Fruit fly (Drosophila melanogaster): ENCODE results near the gene wupA.
A peak's percentile ranks its signal among the peaks of the same experiment; 100 is the strongest.

Gene wupA

DNA sequence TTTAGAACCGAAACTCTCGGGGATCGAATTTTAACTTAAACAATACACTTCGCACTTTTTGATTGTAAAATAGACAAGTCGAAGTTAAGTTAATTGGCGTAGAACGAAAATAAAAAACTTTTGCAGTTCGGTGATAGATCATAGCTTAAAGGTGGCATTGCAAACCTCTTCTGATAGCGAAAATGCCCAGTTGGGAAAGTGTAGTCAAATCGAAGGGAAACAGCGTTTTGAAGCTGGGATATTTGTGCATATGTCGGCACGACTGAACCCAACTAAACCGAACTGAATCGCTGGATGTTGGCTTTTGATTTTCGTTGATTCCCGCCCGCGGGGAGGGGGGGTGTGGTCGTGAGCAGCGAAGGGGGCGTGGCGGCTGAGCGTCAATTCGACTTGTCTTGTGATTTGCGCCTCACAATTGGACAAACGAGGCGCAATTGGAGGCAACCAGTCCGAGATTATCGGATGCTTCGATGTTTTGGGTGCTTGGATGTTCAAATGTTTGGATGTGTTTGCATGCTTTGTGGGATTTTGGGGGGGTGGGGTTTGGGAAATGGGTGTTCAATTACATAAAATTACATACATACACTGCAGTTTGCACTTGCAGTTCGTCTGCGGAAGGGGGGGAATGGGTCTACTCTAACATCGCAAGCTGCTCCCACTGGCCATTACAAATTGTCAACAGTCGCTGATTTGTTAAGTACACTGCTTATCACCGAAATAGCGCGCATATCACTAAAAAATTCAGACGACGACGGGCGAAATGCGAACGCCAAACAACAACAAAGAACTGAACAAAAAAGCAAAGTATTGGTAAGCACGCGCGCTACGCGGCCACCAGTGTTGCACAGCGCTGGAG, 31.9 kb downstream of the wupA start (continued):
- TF ChIP-seq her (GFP tag; optimal IDR thresholded peaks at IDR 0.05): peak; percentile 24

DNA sequence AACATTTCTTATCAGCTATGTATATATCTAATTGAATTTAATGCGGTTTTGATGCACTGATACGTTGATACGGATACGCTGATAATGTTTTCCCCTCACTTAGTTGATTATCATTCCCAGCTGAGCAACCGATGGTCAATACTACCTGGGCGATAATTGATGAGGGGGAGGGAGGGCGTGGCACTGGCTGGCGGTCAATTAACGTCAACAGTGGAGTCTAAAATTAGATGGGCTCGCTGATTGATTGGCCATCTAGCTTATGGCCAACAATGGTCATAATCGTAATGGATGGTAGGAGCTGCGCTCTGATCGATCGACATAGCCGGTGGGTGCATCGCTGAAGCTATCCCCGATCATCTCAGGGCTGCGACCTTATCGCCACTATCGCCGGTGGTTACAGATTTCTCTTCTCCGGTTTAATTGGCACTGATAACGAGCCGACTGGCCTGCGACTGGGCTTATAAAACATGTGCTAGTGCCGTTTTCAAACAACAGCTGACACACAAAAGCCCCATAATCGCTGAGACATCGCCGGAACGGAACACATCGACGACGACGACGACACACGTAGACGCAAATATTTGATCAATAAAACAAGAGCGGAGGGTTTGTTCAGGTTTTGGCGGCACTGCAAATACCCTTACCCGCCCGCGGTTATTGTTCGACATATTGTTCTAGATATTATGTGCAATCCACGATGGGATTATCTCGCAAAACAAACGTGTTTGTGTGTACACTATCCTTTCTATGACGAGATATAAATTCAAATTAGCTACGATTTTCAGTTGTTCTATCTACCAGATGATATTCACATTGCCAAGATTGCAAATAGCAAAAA, 33.0 kb downstream of the wupA start:
- TF ChIP-seq CG4854 (GFP tag; optimal IDR thresholded peaks at IDR 0.05) (no peak), abd-A (tag; optimal IDR thresholded peaks at IDR 0.05) (no peak), D19A (tag; optimal IDR thresholded peaks at IDR 0.05) (peak; percentile 51), exex (tag; optimal IDR thresholded peaks at IDR 0.05) (peak; percentile 58), hkb (optimal IDR thresholded peaks at IDR 0.05) (no peak), hkb (GFP tag; IDR thresholded peaks at IDR 0.05) (no peak), Awh (GFP tag; IDR thresholded peaks at IDR 0.05) (no peak), vfl (GFP tag; optimal IDR thresholded peaks at IDR 0.05) (no peak), CG2678 (tag; optimal IDR thresholded peaks at IDR 0.05) (peak; percentile 3), Hsf (GFP tag; optimal IDR thresholded peaks at IDR 0.05) (no peak), CG3163 (GFP tag; optimal IDR thresholded peaks at IDR 0.05) (no peak), Hand (GFP tag; optimal IDR thresholded peaks at IDR 0.05) (no peak), CG2889 (GFP tag; IDR thresholded peaks at IDR 0.05) (no peak), CG9817 (tag; optimal IDR thresholded peaks at IDR 0.05) (no peak), CG4707 (GFP tag; optimal IDR thresholded peaks at IDR 0.05) (no peak), hb (GFP tag; IDR thresholded peaks at IDR 0.05; ENCODE audit: partially characterized antibody) (no peak), pfk (GFP tag; optimal IDR thresholded peaks at IDR 0.05) (peak; percentile 75), CG1603 (tag; optimal IDR thresholded peaks at IDR 0.05) (peak; percentile 21), CG6813 (GFP tag; optimal IDR thresholded peaks at IDR 0.05) (peak; percentile 26), row (GFP tag; IDR thresholded peaks at IDR 0.05) (peak; percentile 39; the same call in 2 of the 3 replicates), CG10431 (GFP tag; optimal IDR thresholded peaks at IDR 0.05) (no peak), CG11723 (GFP tag; optimal IDR thresholded peaks at IDR 0.05) (no peak), CG10274 (GFP tag; optimal IDR thresholded peaks at IDR 0.05) (peak; percentile 28), CG11696 (GFP tag; IDR thresholded peaks at IDR 0.05) (no peak), CG15601 (tag; optimal IDR thresholded peaks at IDR 0.05) (no peak), Mes4 (GFP tag; optimal IDR thresholded peaks at IDR 0.05) (no peak), Pdp1 (GFP tag; optimal IDR thresholded peaks at IDR 0.05) (peak in 1 of 2 experiments; percentile 21), oc (tag; optimal IDR thresholded peaks at IDR 0.05) (no peak), PHDP (tag; optimal IDR thresholded peaks at IDR 0.05) (peak; percentile 29), CG3281 (GFP tag; optimal IDR thresholded peaks at IDR 0.05) (no peak), otp (GFP tag; IDR thresholded peaks at IDR 0.05) (peak; percentile 59; the same call in 2 of the 3 replicates), Dip2 (GFP tag; IDR thresholded peaks at IDR 0.05) (no peak), Bdp1 (GFP tag; optimal IDR thresholded peaks at IDR 0.05) (no peak), CTCF (GFP tag; optimal IDR thresholded peaks at IDR 0.05) (no peak), Lpt (GFP tag; optimal IDR thresholded peaks at IDR 0.05) (no peak), B-H2 (GFP tag; optimal IDR thresholded peaks at IDR 0.05) (no peak), dm (GFP tag; optimal IDR thresholded peaks at IDR 0.05) (no peak), BEAF-32 (GFP tag; optimal IDR thresholded peaks at IDR 0.05) (no peak), Xrp1 (GFP tag; IDR thresholded peaks at IDR 0.05) (0 out of 2 replicates have a peak, but pooled peaks have one; percentile 19), CG31388 (GFP tag; optimal IDR thresholded peaks at IDR 0.05) (no peak), sr (GFP tag; IDR thresholded peaks at IDR 0.05) (no peak), Tbp (GFP tag; optimal IDR thresholded peaks at IDR 0.05) (no peak), sug (tag; optimal IDR thresholded peaks at IDR 0.05) (peak; percentile 16), CG12219 (GFP tag; optimal IDR thresholded peaks at IDR 0.05) (peak; percentile 4), ranshi (GFP tag; IDR thresholded peaks at IDR 0.05) (no peak)
